Worm (Caenorhabditis elegans) whole organism, L4 larva: ENCODE measurements around the gene C09B8.3.

Experiments used
- F26F4.8 ChIP-seq: fragments of 200-800 bp; sonication (Bioruptor generic); conservative IDR thresholded peaks from 2 replicates; pipeline ENCODE4 v1.3.6; 2022; ENCODE audit warnings: missing genetic modification characterization, missing compliant biosample characterization
- R02D3.7 ChIP-seq: fragments of 150-350 bp; sonication (generic microtip); optimal IDR thresholded peaks from 3 replicates; lab custom pipeline; 2014; ENCODE audit warnings: missing biosample characterization, missing genetic modification characterization
- Y105C5A.15 ChIP-seq: fragments of 200-800 bp; sonication (Bioruptor generic); IDR thresholded peaks from 2 replicates; pipeline ENCODE4 v1.3.6; 2022; ENCODE audit warnings: missing genetic modification characterization, missing compliant biosample characterization
- Y5F2A.4 ChIP-seq: fragments of 200-800 bp; sonication (Bioruptor generic); optimal IDR thresholded peaks from 2 replicates; lab custom pipeline; 2018; ENCODE audit warnings: mild to moderate bottlenecking, missing genetic modification characterization, missing compliant biosample characterization
- aha-1 ChIP-seq: fragments of 150-350 bp; peaks from one replicate; lab custom pipeline; 2014; ENCODE audit warnings: missing biosample characterization, missing genetic modification characterization
- attf-4 ChIP-seq: sonication (generic microtip); optimal IDR thresholded peaks from 3 replicates; lab custom pipeline; 2017; ENCODE audit warnings: missing biosample characterization, missing genetic modification characterization
- ceh-44 ChIP-seq: fragments of 200-800 bp; sonication (Bioruptor generic); IDR thresholded peaks from 2 replicates; pipeline ENCODE4 v1.3.6; 2022; ENCODE audit warnings: missing genetic modification reagents, missing genetic modification characterization, missing compliant biosample characterization
- ceh-62 ChIP-seq: sonication (generic microtip); optimal IDR thresholded peaks from 2 replicates; lab custom pipeline; 2017; ENCODE audit warnings: missing biosample characterization, missing genetic modification characterization
- ceh-82 ChIP-seq: sonication (generic microtip); optimal IDR thresholded peaks from 2 replicates; lab custom pipeline; 2017; ENCODE audit warnings: missing biosample characterization, missing genetic modification characterization
- dmd-6 ChIP-seq: fragments of 200-800 bp; sonication (Bioruptor generic); IDR thresholded peaks from 2 replicates; pipeline ENCODE4 v1.3.6; 2022; ENCODE audit warnings: missing genetic modification reagents, missing genetic modification characterization, missing compliant biosample characterization
- dmd-8 ChIP-seq: fragments of 200-800 bp; sonication (Bioruptor generic); IDR thresholded peaks from 2 replicates; pipeline ENCODE4 v1.3.6; 2022; ENCODE audit warnings: missing genetic modification characterization, missing compliant biosample characterization
- dmd-9 ChIP-seq: fragments of 200-800 bp; sonication (Bioruptor generic); IDR thresholded peaks from 2 replicates; pipeline ENCODE4 v1.3.6; 2022; ENCODE audit warnings: missing genetic modification reagents, missing genetic modification characterization, missing compliant biosample characterization
- duxl-1 ChIP-seq: sonication (generic microtip); optimal IDR thresholded peaks from 2 replicates; lab custom pipeline; 2016; ENCODE audit warnings: mild to moderate bottlenecking, missing genetic modification characterization, moderate library complexity, missing compliant biosample characterization; ENCODE audit not compliant: poor library complexity
- dve-1 ChIP-seq: sonication (generic microtip); optimal IDR thresholded peaks from 2 replicates; lab custom pipeline; 2017; ENCODE audit warnings: antibody characterized with exemption, mild to moderate bottlenecking, missing genetic modification characterization, missing compliant biosample characterization; ENCODE audit not compliant: insufficient read depth
- egl-27 ChIP-seq: sonication (generic microtip); optimal IDR thresholded peaks from 3 replicates; lab custom pipeline; 2017; ENCODE audit warnings: missing biosample characterization, missing genetic modification reagents, missing genetic modification characterization
- egl-43 ChIP-seq: fragments of 200-800 bp; sonication (Bioruptor generic); IDR thresholded peaks from 2 replicates; pipeline ENCODE4 v1.3.6; 2022; ENCODE audit warnings: missing genetic modification reagents, missing genetic modification characterization, missing compliant biosample characterization
- fos-1 ChIP-seq: fragments of 150-350 bp; optimal IDR thresholded peaks from 2 replicates; lab custom pipeline; 2014; ENCODE audit warnings: missing biosample characterization, missing genetic modification characterization
- gei-8 ChIP-seq: fragments of 200-800 bp; sonication (Bioruptor generic); optimal IDR thresholded peaks from 2 replicates; lab custom pipeline; 2018; ENCODE audit warnings: mild to moderate bottlenecking, missing genetic modification characterization, missing compliant biosample characterization
- hlh-11 ChIP-seq: fragments of 200-800 bp; sonication (Bioruptor generic); optimal IDR thresholded peaks from 2 replicates; lab custom pipeline; 2018; ENCODE audit warnings: mild to moderate bottlenecking, missing genetic modification characterization, missing compliant biosample characterization
- lin-1 ChIP-seq: fragments of 200-800 bp; sonication (Bioruptor generic); IDR thresholded peaks from 2 replicates; pipeline ENCODE4 v1.3.6; 2022; ENCODE audit warnings: missing genetic modification reagents, missing genetic modification characterization, missing compliant biosample characterization
- lin-15B ChIP-seq: fragments of 150-350 bp; sonication (generic microtip); optimal IDR thresholded peaks from 3 replicates; lab custom pipeline; 2014; ENCODE audit warnings: missing biosample characterization, missing genetic modification characterization
- madf-5 ChIP-seq, 2 experiments: fragments of 200-800 bp; sonication (Bioruptor generic); IDR thresholded peaks; 2 replicates each; pipeline ENCODE4 v1.3.6; 2022; ENCODE audit warnings: missing compliant biosample characterization in 2 of 2, missing genetic modification characterization in 2 of 2
- mdl-1 ChIP-seq, 2 experiments: fragments of 150-350 bp in 1 of 2; sonication (generic microtip) in 1 of 2; optimal IDR thresholded peaks; 2 replicates each; lab custom pipeline; 2014 to 2017; ENCODE audit warnings: missing biosample characterization in 2 of 2, missing genetic modification characterization in 2 of 2
- mep-1 ChIP-seq: fragments of 150-350 bp; sonication (generic microtip); optimal IDR thresholded peaks from 3 replicates; lab custom pipeline; 2014; ENCODE audit warnings: missing biosample characterization, missing genetic modification characterization
- mxl-2 ChIP-seq: fragments of 200-800 bp; sonication (Bioruptor generic); conservative IDR thresholded peaks from 2 replicates; pipeline ENCODE4 v1.3.6; 2022; ENCODE audit warnings: missing genetic modification reagents, missing genetic modification characterization, missing compliant biosample characterization
- nhr-11 ChIP-seq: fragments of 150-350 bp; optimal IDR thresholded peaks from 2 replicates; lab custom pipeline; 2014; ENCODE audit warnings: missing biosample characterization, missing genetic modification characterization
- nhr-111 ChIP-seq: fragments of 200-800 bp; sonication (Bioruptor generic); optimal IDR thresholded peaks from 2 replicates; lab custom pipeline; 2018; ENCODE audit warnings: mild to moderate bottlenecking, missing genetic modification characterization, missing compliant biosample characterization
- pha-4 ChIP-seq, 2 experiments: fragments of 150-350 bp in 1 of 2; fragments of 200-800 bp in 1 of 2; sonication (Bioruptor generic) in 1 of 2; IDR thresholded peaks in 1 of 2; optimal IDR thresholded peaks in 1 of 2; 2 replicates each; pipeline versions ENCODE4 v1.3.6 to Lab custom; 2014 to 2022; ENCODE audit warnings: missing genetic modification characterization in 2 of 2, missing genetic modification reagents in 2 of 2, missing biosample characterization in 1 of 2, missing compliant biosample characterization in 1 of 2
- php-3 ChIP-seq: fragments of 200-800 bp; sonication (Bioruptor generic); IDR thresholded peaks from 2 replicates; pipeline ENCODE4 v1.3.6; 2022; ENCODE audit warnings: missing genetic modification reagents, missing genetic modification characterization, missing compliant biosample characterization
- sdz-12 ChIP-seq: fragments of 200-800 bp; sonication (Bioruptor generic); optimal IDR thresholded peaks from 2 replicates; lab custom pipeline; 2018; ENCODE audit warnings: mild to moderate bottlenecking, missing genetic modification characterization, missing compliant biosample characterization
- skn-1 ChIP-seq: fragments of 150-350 bp; optimal IDR thresholded peaks from 2 replicates; lab custom pipeline; 2014; ENCODE audit warnings: missing biosample characterization, missing genetic modification characterization
- snpc-4 ChIP-seq: fragments of 150-350 bp; optimal IDR thresholded peaks from 2 replicates; lab custom pipeline; 2014; ENCODE audit warnings: missing biosample characterization, missing genetic modification characterization
- tra-1 ChIP-seq: fragments of 200-800 bp; sonication (Bioruptor generic); IDR thresholded peaks from 2 replicates; pipeline ENCODE4 v1.3.6; 2022; ENCODE audit warnings: missing genetic modification reagents, missing genetic modification characterization, missing compliant biosample characterization
- unc-130 ChIP-seq: sonication (generic microtip); optimal IDR thresholded peaks from 2 replicates; lab custom pipeline; 2016; ENCODE audit warnings: missing genetic modification reagents, missing genetic modification characterization, missing compliant biosample characterization
- unc-39 ChIP-seq: sonication (generic microtip); optimal IDR thresholded peaks from 2 replicates; lab custom pipeline; 2017; ENCODE audit warnings: missing biosample characterization, missing genetic modification characterization
- unc-62 ChIP-seq, 3 experiments: fragments of 150-350 bp in 1 of 3; sonication (generic microtip); optimal IDR thresholded peaks in 2 of 3; peaks in 1 of 3; 1 replicate in 1 of 3; 2 replicates in 2 of 3; lab custom pipeline; 2014 to 2017; ENCODE audit warnings: missing biosample characterization in 3 of 3, missing genetic modification characterization in 3 of 3, missing genetic modification reagents in 3 of 3, missing genotype in 1 of 3
- zfp-3 ChIP-seq: fragments of 200-800 bp; sonication (Bioruptor generic); conservative IDR thresholded peaks from 2 replicates; pipeline ENCODE4 v1.3.6; 2022; ENCODE audit warnings: missing genetic modification reagents, missing genetic modification characterization, missing compliant biosample characterization
- zip-11 ChIP-seq: fragments of 200-800 bp; sonication (Bioruptor generic); IDR thresholded peaks from 2 replicates; pipeline ENCODE4 v1.3.6; 2022; ENCODE audit warnings: missing genetic modification characterization, missing compliant biosample characterization
- ztf-7 ChIP-seq: fragments of 150-350 bp; optimal IDR thresholded peaks from 2 replicates; lab custom pipeline; 2014; ENCODE audit warnings: missing biosample characterization, missing genetic modification characterization

Gene C09B8.3

DNA sequence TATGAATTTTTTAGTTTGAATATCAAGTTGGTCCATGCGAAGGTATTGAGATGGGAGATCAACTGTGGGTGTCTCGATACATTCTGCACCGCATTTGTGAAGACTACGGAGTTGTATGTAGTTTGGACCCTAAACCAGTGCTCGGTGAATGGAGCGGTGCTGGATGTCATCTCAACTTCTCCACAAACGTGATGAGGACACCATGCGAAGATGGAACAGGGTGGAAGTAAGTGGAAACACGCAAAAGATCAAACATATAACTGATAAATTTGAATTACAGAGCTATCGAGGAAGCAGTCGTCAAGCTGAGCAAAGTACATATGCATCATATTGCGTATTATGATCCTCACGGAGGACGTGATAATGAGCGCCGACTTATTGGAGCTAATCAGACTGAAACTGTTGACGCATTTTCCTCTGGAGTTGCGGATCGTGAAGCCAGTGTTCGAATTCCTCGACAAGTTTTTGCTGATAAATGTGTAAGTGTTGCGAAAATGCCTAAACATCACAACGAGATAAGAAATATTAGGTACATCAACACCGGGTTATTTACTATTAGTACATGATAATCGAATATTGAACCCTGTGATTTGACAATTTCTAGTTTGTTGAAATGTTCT, 48.8 kb upstream of the C09B8.3 start (continued):
- TF ChIP-seq duxl-1 (tag; lab: Kevin White, UChicago) = no peak
- TF ChIP-seq skn-1 (tag; lab: Kevin White, UChicago) = no peak
- no peak for TF ChIP-seq ceh-44 (GFP tag; lab: Robert Waterston, UW)
- TF ChIP-seq Y105C5A.15 (GFP tag; lab: Robert Waterston, UW) = no peak
- TF ChIP-seq gei-8 (GFP tag; lab: Kevin White, UChicago) = no peak
- TF ChIP-seq snpc-4 (tag; lab: Kevin White, UChicago) = no peak
- TF ChIP-seq tra-1 (GFP tag; lab: Robert Waterston, UW) = no peak
- peak; percentile 55 for TF ChIP-seq dmd-6 (GFP tag; lab: Robert Waterston, UW)
- TF ChIP-seq mxl-2 (GFP tag; lab: Robert Waterston, UW) = no peak
- no peak for TF ChIP-seq egl-43 (GFP tag; lab: Robert Waterston, UW)
- TF ChIP-seq unc-39 (tag; lab: Kevin White, UChicago) = no peak
- no peak for TF ChIP-seq egl-27 (tag; lab: Kevin White, UChicago)
- TF ChIP-seq php-3 (GFP tag; lab: Robert Waterston, UW) = no peak
- TF ChIP-seq dmd-9 (GFP tag; lab: Robert Waterston, UW) = no peak
- no peak for TF ChIP-seq nhr-11 (tag; lab: Kevin White, UChicago)
- TF ChIP-seq ceh-62 (tag; lab: Kevin White, UChicago) = no peak
- TF ChIP-seq ztf-7 (tag; lab: Kevin White, UChicago) = peak; percentile 91
- no peak for TF ChIP-seq mdl-1 (tag; optimal IDR thresholded peaks at IDR 0.05; lab: Kevin White, UChicago)
- no peak for TF ChIP-seq fos-1 (tag; lab: Kevin White, UChicago)
- peak in 1 of 2 experiments; percentile 92 for TF ChIP-seq unc-62 (GFP tag; optimal IDR thresholded peaks at IDR 0.05 in 1 of 2; lab: Kevin White, UChicago)
- no peak for TF ChIP-seq unc-62 (tag; optimal IDR thresholded peaks at IDR 0.05; lab: Kevin White, UChicago)
- TF ChIP-seq pha-4 (GFP tag; IDR thresholded peaks at IDR 0.05; lab: Robert Waterston, UW) = no peak
- no peak for TF ChIP-seq pha-4 (tag; optimal IDR thresholded peaks at IDR 0.05; lab: Kevin White, UChicago)
- TF ChIP-seq sdz-12 = no peak
- peak; percentile 72 for TF ChIP-seq dve-1 (tag; lab: Kevin White, UChicago)
- TF ChIP-seq R02D3.7 (tag; lab: Kevin White, UChicago) = no peak
- no peak for TF ChIP-seq lin-1 (GFP tag; lab: Robert Waterston, UW)
- TF ChIP-seq hlh-11 (tag; lab: Kevin White, UChicago) = peak; percentile 64
- TF ChIP-seq attf-4 (tag; lab: Kevin White, UChicago) = no peak
- TF ChIP-seq Y5F2A.4 = no peak
- no peak for TF ChIP-seq zip-11 (GFP tag; lab: Robert Waterston, UW)
- TF ChIP-seq F26F4.8 (GFP tag; lab: Robert Waterston, UW) = no peak
- peak; percentile 12 for TF ChIP-seq mep-1
- no peak for TF ChIP-seq ceh-82 (tag; lab: Kevin White, UChicago)
- TF ChIP-seq zfp-3 = no peak
- TF ChIP-seq aha-1 (tag; lab: Kevin White, UChicago) = peak; percentile 94
- TF ChIP-seq madf-5 (GFP tag; IDR thresholded peaks at IDR 0.05; lab: Robert Waterston, UW) = no peak
- TF ChIP-seq nhr-111 (GFP tag; lab: Kevin White, UChicago) = no peak
- TF ChIP-seq unc-130 = no peak
- TF ChIP-seq dmd-8 (GFP tag; lab: Robert Waterston, UW) = no peak
- no peak for TF ChIP-seq lin-15B (tag; lab: Kevin White, UChicago)
